Worm (Caenorhabditis elegans): Measurements from ENCODE around the gene rpl-20.
"Not testable (repeated sequence)": the region's sequence is repeated elsewhere in the genome, so short reads cannot be mapped to it uniquely, and the experiment has no call there.

ce11 chrIV:4725478-4725920 lies 24.1 kb downstream of the rpl-20 start:
- TF ChIP-seq ceh-82 (tag; optimal IDR thresholded peaks at IDR 0.05); unc-62 (GFP tag; optimal IDR thresholded peaks at IDR 0.05); elt-3 (tag; optimal IDR thresholded peaks at IDR 0.05); egl-27 (tag; optimal IDR thresholded peaks at IDR 0.05); ztf-11 (tag; optimal IDR thresholded peaks at IDR 0.05); pqm-1 (tag; optimal IDR thresholded peaks at IDR 0.05); snpc-4 (tag; optimal IDR thresholded peaks at IDR 0.05); jun-1 (tag; optimal IDR thresholded peaks at IDR 0.05): not testable (repeated sequence)
- TF ChIP-seq nhr-43 (tag; optimal IDR thresholded peaks at IDR 0.05; ENCODE audit: poor library complexity, severe bottlenecking) (peak; percentile 64), elt-2 (tag; optimal IDR thresholded peaks at IDR 0.05) (peak; percentile 73), nhr-11 (tag; optimal IDR thresholded peaks at IDR 0.05) (peak; percentile 77)

All from whole organism, L3 larva.